Worm (Caenorhabditis elegans) whole organism, L3 larva: ENCODE data around the gene dpy-19.

ENCODE experiments used
- ceh-9 ChIP-seq: sonication (generic microtip); optimal IDR thresholded peaks from 2 replicates; lab custom pipeline; 2018; ENCODE audit warnings: missing biosample characterization, missing genetic modification characterization
- jun-1 ChIP-seq: fragments of 150-350 bp; optimal IDR thresholded peaks from 2 replicates; lab custom pipeline; 2014; ENCODE audit warnings: missing biosample characterization, missing genetic modification reagents, missing genetic modification characterization
- nfya-1 ChIP-seq: sonication (generic microtip); optimal IDR thresholded peaks from 2 replicates; lab custom pipeline; 2017; ENCODE audit warnings: missing genetic modification characterization, mild to moderate bottlenecking, missing compliant biosample characterization, antibody characterized with exemption, moderate library complexity; ENCODE audit not compliant: insufficient read depth
- nhr-67 ChIP-seq: fragments of 150-350 bp; optimal IDR thresholded peaks from 2 replicates; lab custom pipeline; 2014; ENCODE audit warnings: missing biosample characterization, missing genetic modification characterization
- pha-4 ChIP-seq: fragments of 150-350 bp; optimal IDR thresholded peaks from 2 replicates; lab custom pipeline; 2014; ENCODE audit warnings: missing biosample characterization, missing genetic modification reagents, missing genetic modification characterization
- snpc-4 ChIP-seq: fragments of 150-350 bp; optimal IDR thresholded peaks from 2 replicates; lab custom pipeline; 2014; ENCODE audit warnings: missing biosample characterization, missing genetic modification characterization
- unc-39 ChIP-seq: sonication (generic microtip); optimal IDR thresholded peaks from 4 replicates; lab custom pipeline; 2017; ENCODE audit warnings: missing biosample characterization, missing genetic modification characterization
- zag-1 ChIP-seq: fragments of 150-350 bp; optimal IDR thresholded peaks from 2 replicates; lab custom pipeline; 2014; ENCODE audit warnings: missing biosample characterization, missing genetic modification characterization
- ztf-4 ChIP-seq: fragments of 150-350 bp; optimal IDR thresholded peaks from 2 replicates; lab custom pipeline; 2014; ENCODE audit warnings: missing biosample characterization, missing genetic modification characterization

DNA sequence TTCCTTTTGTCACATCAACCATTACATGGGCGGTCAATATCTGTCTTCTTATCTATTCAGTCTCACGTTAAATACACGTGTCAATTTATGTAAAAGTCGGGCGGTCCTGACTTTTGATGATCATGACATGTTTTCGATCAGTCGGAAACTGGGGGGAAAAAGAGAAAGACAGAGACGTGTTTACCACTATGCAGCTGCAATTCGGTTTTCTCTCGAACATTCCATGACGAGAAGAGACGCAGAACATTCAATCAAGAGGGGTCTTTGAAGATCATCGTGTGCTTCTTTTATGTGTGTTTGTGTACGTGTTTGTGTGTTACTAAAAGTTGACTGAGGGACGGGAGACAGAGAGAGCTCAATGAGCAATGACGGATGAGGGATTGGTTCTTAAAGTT, 8.9 kb downstream of the dpy-19 start:
- TF ChIP-seq ztf-4 (peak; percentile 66), nhr-67 (tag; lab: Kevin White, UChicago) (no peak), ceh-9 (tag; lab: Kevin White, UChicago) (no peak), snpc-4 (tag; lab: Kevin White, UChicago) (peak; percentile 74), zag-1 (tag; lab: Kevin White, UChicago) (no peak), nfya-1 (tag; lab: Kevin White, UChicago) (peak; percentile 85), jun-1 (tag; lab: Kevin White, UChicago) (peak; percentile 89), pha-4 (tag; lab: Kevin White, UChicago) (peak; percentile 98), unc-39 (tag; lab: Kevin White, UChicago) (no peak)
